Worm (Caenorhabditis elegans) whole organism, L2 larva: Measurements from ENCODE around the gene abhd-3.1.

Experiments used
- C34F6.9 ChIP-seq: fragments of 150-350 bp; optimal IDR thresholded peaks from 2 replicates; lab custom pipeline; 2014; ENCODE audit warnings: missing biosample characterization, missing genetic modification characterization
- F13H6.1 ChIP-seq: sonication (generic microtip); optimal IDR thresholded peaks from 2 replicates; lab custom pipeline; 2016; ENCODE audit warnings: missing genetic modification characterization, missing compliant biosample characterization
- R02D3.7 ChIP-seq: fragments of 150-350 bp; optimal IDR thresholded peaks from 2 replicates; lab custom pipeline; 2014; ENCODE audit warnings: missing biosample characterization, missing genetic modification characterization
- Y55F3AM.14 ChIP-seq: fragments of 200-800 bp; sonication (Bioruptor generic); optimal IDR thresholded peaks from 2 replicates; lab custom pipeline; 2018; ENCODE audit warnings: mild to moderate bottlenecking, missing genetic modification characterization, missing compliant biosample characterization
- ZK546.5 ChIP-seq: sonication (generic microtip); optimal IDR thresholded peaks from 2 replicates; lab custom pipeline; 2017; ENCODE audit warnings: missing biosample characterization, missing genetic modification characterization
- alr-1 ChIP-seq: fragments of 150-350 bp; optimal IDR thresholded peaks from 2 replicates; lab custom pipeline; 2014; ENCODE audit warnings: missing biosample characterization, missing genetic modification characterization
- aly-2 ChIP-seq: fragments of 150-350 bp; optimal IDR thresholded peaks from 2 replicates; lab custom pipeline; 2014; ENCODE audit warnings: missing biosample characterization, missing genetic modification characterization
- ama-1 ChIP-seq: fragments of 150-350 bp; optimal IDR thresholded peaks from 2 replicates; lab custom pipeline; 2018; ENCODE audit warnings: inconsistent platforms
- blmp-1 ChIP-seq: sonication (generic microtip); optimal IDR thresholded peaks from 2 replicates; lab custom pipeline; 2017; ENCODE audit warnings: missing genetic modification characterization, mild to moderate bottlenecking, missing compliant biosample characterization, antibody characterized with exemption, moderate library complexity; ENCODE audit not compliant: insufficient read depth
- ceh-82 ChIP-seq: fragments of 150-350 bp; optimal IDR thresholded peaks from 2 replicates; lab custom pipeline; 2014; ENCODE audit warnings: missing biosample characterization, missing genetic modification characterization
- crh-2 ChIP-seq: sonication (generic microtip); optimal IDR thresholded peaks from 2 replicates; lab custom pipeline; 2017; ENCODE audit warnings: missing biosample characterization, missing genetic modification characterization
- dmd-4 ChIP-seq: sonication (generic microtip); optimal IDR thresholded peaks from 2 replicates; lab custom pipeline; 2017; ENCODE audit warnings: missing biosample characterization, missing genetic modification characterization
- egl-27 ChIP-seq: sonication (generic microtip); optimal IDR thresholded peaks from 3 replicates; lab custom pipeline; 2017; ENCODE audit warnings: missing biosample characterization, missing genetic modification reagents, missing genetic modification characterization
- elt-1 ChIP-seq: fragments of 150-350 bp; optimal IDR thresholded peaks from 2 replicates; lab custom pipeline; 2014; ENCODE audit warnings: missing biosample characterization, missing genetic modification characterization
- elt-3 ChIP-seq: sonication (generic microtip); optimal IDR thresholded peaks from 2 replicates; lab custom pipeline; 2017; ENCODE audit warnings: missing biosample characterization, missing genetic modification characterization
- gmeb-1 ChIP-seq: fragments of 150-350 bp; optimal IDR thresholded peaks from 2 replicates; lab custom pipeline; 2014; ENCODE audit warnings: missing biosample characterization, missing genetic modification characterization
- lin-11 ChIP-seq: fragments of 150-350 bp; sonication (generic microtip); optimal IDR thresholded peaks from 2 replicates; lab custom pipeline; 2014; ENCODE audit warnings: missing biosample characterization, missing genetic modification characterization, inconsistent platforms, mixed read lengths
- lin-13 ChIP-seq: fragments of 150-350 bp; optimal IDR thresholded peaks from 2 replicates; lab custom pipeline; 2014; ENCODE audit warnings: missing biosample characterization, missing genetic modification reagents, missing genetic modification characterization
- lin-39 ChIP-seq: fragments of 150-350 bp; optimal IDR thresholded peaks from 2 replicates; lab custom pipeline; 2014; ENCODE audit warnings: missing biosample characterization, missing genetic modification reagents, missing genetic modification characterization
- lsy-2 ChIP-seq, 2 experiments: fragments of 150-350 bp in 1 of 2; sonication (generic microtip) in 1 of 2; optimal IDR thresholded peaks; 2 replicates each; lab custom pipeline; 2014 to 2017; ENCODE audit warnings: missing biosample characterization in 2 of 2, missing genetic modification characterization in 2 of 2
- mab-5 ChIP-seq: fragments of 150-350 bp; optimal IDR thresholded peaks from 2 replicates; lab custom pipeline; 2014; ENCODE audit warnings: missing biosample characterization, missing genetic modification characterization
- mbf-1 ChIP-seq: sonication (generic microtip); optimal IDR thresholded peaks from 2 replicates; lab custom pipeline; 2017; ENCODE audit warnings: missing biosample characterization, missing genetic modification characterization
- mdl-1 ChIP-seq, 2 experiments: fragments of 150-350 bp in 1 of 2; sonication (generic microtip) in 1 of 2; optimal IDR thresholded peaks; 2 replicates each; lab custom pipeline; 2017; ENCODE audit warnings: missing biosample characterization in 2 of 2, missing genetic modification characterization in 2 of 2
- nhr-11 ChIP-seq: fragments of 150-350 bp; optimal IDR thresholded peaks from 2 replicates; lab custom pipeline; 2014; ENCODE audit warnings: missing biosample characterization, missing genetic modification characterization
- nhr-12 ChIP-seq: fragments of 150-350 bp; optimal IDR thresholded peaks from 2 replicates; lab custom pipeline; 2014; ENCODE audit warnings: missing biosample characterization, missing genetic modification characterization
- nhr-129 ChIP-seq: fragments of 150-350 bp; optimal IDR thresholded peaks from 2 replicates; lab custom pipeline; 2014; ENCODE audit warnings: missing biosample characterization, missing genetic modification characterization
- nhr-21 ChIP-seq: fragments of 150-350 bp; optimal IDR thresholded peaks from 2 replicates; lab custom pipeline; 2014; ENCODE audit warnings: missing biosample characterization, missing genetic modification characterization
- nhr-25 ChIP-seq: fragments of 150-350 bp; sonication (generic microtip); optimal IDR thresholded peaks from 3 replicates; lab custom pipeline; 2014; ENCODE audit warnings: missing biosample characterization, missing genetic modification characterization
- nhr-6 ChIP-seq: fragments of 150-350 bp; optimal IDR thresholded peaks from 2 replicates; lab custom pipeline; 2014; ENCODE audit warnings: missing biosample characterization, missing genetic modification characterization
- peb-1 ChIP-seq: fragments of 150-350 bp; optimal IDR thresholded peaks from 2 replicates; lab custom pipeline; 2014; ENCODE audit warnings: missing biosample characterization, missing genetic modification characterization
- skn-1 ChIP-seq: sonication (generic microtip); optimal IDR thresholded peaks from 2 replicates; lab custom pipeline; 2017; ENCODE audit warnings: missing biosample characterization, missing genetic modification characterization
- sma-3 ChIP-seq: sonication (generic microtip); optimal IDR thresholded peaks from 2 replicates; lab custom pipeline; 2016; ENCODE audit warnings: missing genetic modification reagents, missing genetic modification characterization, missing compliant biosample characterization
- sma-9 ChIP-seq, 2 experiments: fragments of 150-350 bp in 1 of 2; sonication (generic microtip) in 1 of 2; optimal IDR thresholded peaks; 2 replicates each; lab custom pipeline; 2014 to 2016; ENCODE audit warnings: missing genetic modification characterization in 2 of 2, mild to moderate bottlenecking in 1 of 2, missing biosample characterization in 1 of 2, missing compliant biosample characterization in 1 of 2, missing genetic modification reagents in 1 of 2, moderate library complexity in 1 of 2
- snpc-4 ChIP-seq: fragments of 150-350 bp; optimal IDR thresholded peaks from 2 replicates; lab custom pipeline; 2014; ENCODE audit warnings: missing biosample characterization, missing genetic modification characterization
- unc-39 ChIP-seq: fragments of 150-350 bp; optimal IDR thresholded peaks from 2 replicates; lab custom pipeline; 2014; ENCODE audit warnings: missing biosample characterization, missing genetic modification characterization
- unc-55 ChIP-seq: fragments of 150-350 bp; sonication (generic microtip); optimal IDR thresholded peaks from 3 replicates; lab custom pipeline; 2014; ENCODE audit warnings: missing biosample characterization, missing genetic modification reagents, missing genetic modification characterization
- unc-62 ChIP-seq: fragments of 150-350 bp; optimal IDR thresholded peaks from 2 replicates; lab custom pipeline; 2014; ENCODE audit warnings: missing biosample characterization, missing genetic modification reagents, missing genetic modification characterization
- zag-1 ChIP-seq: fragments of 150-350 bp; optimal IDR thresholded peaks from 2 replicates; lab custom pipeline; 2014; ENCODE audit warnings: missing biosample characterization, missing genetic modification characterization
- ztf-1 ChIP-seq: fragments of 200-800 bp; sonication (Bioruptor generic); conservative IDR thresholded peaks from 2 replicates; pipeline ENCODE4 v1.3.6; 2022; ENCODE audit warnings: missing genetic modification characterization, missing compliant biosample characterization

abhd-3.1 gene

ce11 chrV:19955171-19955570 is at the start of gene abhd-3.1:
abhd-3.1 (plus strand) TSS chrV:19955488.
- TF ChIP-seq C34F6.9 (no peak), blmp-1 (tag; lab: Kevin White, UChicago) (no peak), dmd-4 (tag; lab: Kevin White, UChicago) (no peak), nhr-21 (no peak), unc-55 (peak; percentile 28), nhr-12 (no peak), unc-39 (no peak), unc-62 (GFP tag; lab: Kevin White, UChicago) (no peak)
- TF ChIP-seq, all 48 proteins: peak for 1

ce11 chrV:19905988-19906387 is 49.3 kb upstream of the abhd-3.1 start:
- TF ChIP-seq nhr-6 (tag; lab: Kevin White, UChicago) (no peak), skn-1 (tag; lab: Kevin White, UChicago) (no peak), egl-27 (tag; lab: Kevin White, UChicago) (no peak), alr-1 (tag; lab: Kevin White, UChicago) (no peak), lsy-2 (tag; optimal IDR thresholded peaks at IDR 0.05; lab: Kevin White, UChicago) (no peak), ama-1 (lab: Kevin White, UChicago) (no peak), mdl-1 (tag; optimal IDR thresholded peaks at IDR 0.05; lab: Kevin White, UChicago) (no peak), sma-3 (no peak), unc-62 (GFP tag; lab: Kevin White, UChicago) (no peak), lin-39 (tag; lab: Kevin White, UChicago) (no peak), elt-3 (no peak), Y55F3AM.14 (GFP tag; lab: Kevin White, UChicago) (no peak), elt-1 (tag; lab: Kevin White, UChicago) (no peak)

- no peak for TF ChIP-seq egl-27 (tag; lab: Kevin White, UChicago)
- no peak for TF ChIP-seq snpc-4 (tag; lab: Kevin White, UChicago)
- TF ChIP-seq nhr-11 (tag; lab: Kevin White, UChicago) = no peak
- no peak for TF ChIP-seq lin-13
- no peak for TF ChIP-seq alr-1 (tag; lab: Kevin White, UChicago)
- no peak for TF ChIP-seq nhr-6 (tag; lab: Kevin White, UChicago)
- TF ChIP-seq unc-55 = no peak
- TF ChIP-seq mab-5 (tag; lab: Kevin White, UChicago) = no peak
- no peak for TF ChIP-seq mbf-1 (tag; lab: Kevin White, UChicago)
- TF ChIP-seq F13H6.1 = no peak
- TF ChIP-seq C34F6.9 = no peak
- TF ChIP-seq lin-39 (tag; lab: Kevin White, UChicago) = no peak
- no peak for TF ChIP-seq lsy-2 (tag; optimal IDR thresholded peaks at IDR 0.05; lab: Kevin White, UChicago)
- TF ChIP-seq blmp-1 (tag; lab: Kevin White, UChicago) = no peak
- TF ChIP-seq unc-62 (GFP tag; lab: Kevin White, UChicago) = no peak
- no peak for TF ChIP-seq nhr-21
- TF ChIP-seq nhr-25 (tag; lab: Kevin White, UChicago) = no peak
- no peak for TF ChIP-seq sma-3
- TF ChIP-seq crh-2 (tag; lab: Kevin White, UChicago) = no peak
These were observed 47.9 kb upstream of the abhd-3.1 start, which contains the start of gene fars-2 for ce11 chrV:19907365-19907764. fars-2 (minus strand) TSS chrV:19907434.

- TF ChIP-seq crh-2 (tag; lab: Kevin White, UChicago) (peak; percentile 21), unc-55 (peak; percentile 29), ztf-1 (GFP tag; lab: Robert Waterston, UW) (no peak), lin-13 (no peak), snpc-4 (tag; lab: Kevin White, UChicago) (no peak), mdl-1 (tag; optimal IDR thresholded peaks at IDR 0.05; lab: Kevin White, UChicago) (no peak), nhr-6 (tag; lab: Kevin White, UChicago) (no peak), Y55F3AM.14 (GFP tag; lab: Kevin White, UChicago) (no peak), unc-62 (GFP tag; lab: Kevin White, UChicago) (no peak), nhr-129 (tag; lab: Kevin White, UChicago) (no peak), zag-1 (tag; lab: Kevin White, UChicago) (no peak), ZK546.5 (tag; lab: Kevin White, UChicago) (no peak), skn-1 (tag; lab: Kevin White, UChicago) (no peak), ama-1 (lab: Kevin White, UChicago) (no peak), lin-11 (no peak), gmeb-1 (tag; lab: Kevin White, UChicago) (no peak), mab-5 (tag; lab: Kevin White, UChicago) (no peak), ceh-82 (tag; lab: Kevin White, UChicago) (no peak), aly-2 (no peak), C34F6.9 (peak; percentile 11), peb-1 (tag; lab: Kevin White, UChicago) (no peak), sma-9 (GFP tag; optimal IDR thresholded peaks at IDR 0.05; lab: Kevin White, UChicago) (no peak), sma-9 (tag; optimal IDR thresholded peaks at IDR 0.05; lab: Kevin White, UChicago) (no peak), alr-1 (tag; lab: Kevin White, UChicago) (no peak), lsy-2 (tag; optimal IDR thresholded peaks at IDR 0.05; lab: Kevin White, UChicago) (peak; percentile 34 to 39), R02D3.7 (tag; lab: Kevin White, UChicago) (no peak)
These were observed 46.4 kb upstream of the abhd-3.1 start for ce11 chrV:19908854-19909253.
